Worm (Caenorhabditis elegans): Measurements from ENCODE around the gene K02G10.5.
A peak's percentile ranks its signal among the peaks of the same experiment; 100 is the strongest.

- peak; percentile 94 for TF ChIP-seq elt-2 (tag; optimal IDR thresholded peaks at IDR 0.05)
- TF ChIP-seq ceh-2 (tag; optimal IDR thresholded peaks at IDR 0.05), result no peak
- TF ChIP-seq hlh-13 (GFP tag; optimal IDR thresholded peaks at IDR 0.05), result no peak
- no peak for TF ChIP-seq sox-4 (tag; optimal IDR thresholded peaks at IDR 0.05)
- TF ChIP-seq ets-4 (tag; optimal IDR thresholded peaks at IDR 0.05), result no peak
- no peak for TF ChIP-seq tbx-2 (tag; optimal IDR thresholded peaks at IDR 0.05)
- TF ChIP-seq fkh-6 (tag; optimal IDR thresholded peaks at IDR 0.05), result no peak
- no peak for TF ChIP-seq pqm-1 (tag; optimal IDR thresholded peaks at IDR 0.05)
- no peak for TF ChIP-seq mec-3 (tag; optimal IDR thresholded peaks at IDR 0.05; ENCODE audit: borderline replicate concordance)
- TF ChIP-seq pha-2 (tag; optimal IDR thresholded peaks at IDR 0.05), result no peak
- TF ChIP-seq pag-3 (tag; optimal IDR thresholded peaks at IDR 0.05; ENCODE audit: borderline replicate concordance), result no peak
Observed at ce11 chrX:4732752-4733151, 41.8 kb upstream of the K02G10.5 start, which contains the start of gene aman-1.
